Worm (Caenorhabditis elegans) whole organism, early embryonic: Measurements from ENCODE around the gene Y50D4A.4.

ENCODE experiments used
- B0310.2 ChIP-seq: sonication (generic microtip); optimal IDR thresholded peaks from 2 replicates; lab custom pipeline; 2016; ENCODE audit warnings: mild to moderate bottlenecking, missing genetic modification characterization, missing compliant biosample characterization
- aly-1 ChIP-seq: sonication (generic microtip); optimal IDR thresholded peaks from 2 replicates; lab custom pipeline; 2016; ENCODE audit warnings: missing genetic modification characterization, missing compliant biosample characterization
- ama-1 ChIP-seq: fragments of 150-350 bp; optimal IDR thresholded peaks from 2 replicates; lab custom pipeline; 2014
- flt-1 ChIP-seq: fragments of 200-800 bp; sonication (Bioruptor generic); IDR thresholded peaks from 2 replicates; pipeline ENCODE4 v1.3.6; 2022; ENCODE audit warnings: missing genetic modification characterization, missing compliant biosample characterization
- hnd-1 ChIP-seq: sonication (generic microtip); optimal IDR thresholded peaks from 2 replicates; lab custom pipeline; 2016; ENCODE audit warnings: missing genetic modification characterization, missing compliant biosample characterization

- no peak for TF ChIP-seq hnd-1 (tag; lab: Kevin White, UChicago)
- no peak for TF ChIP-seq flt-1 (GFP tag; lab: Robert Waterston, UW)
- no peak for TF ChIP-seq B0310.2 (tag; lab: Kevin White, UChicago)
- no peak for TF ChIP-seq aly-1 (tag; lab: Kevin White, UChicago)
- TF ChIP-seq ama-1: no peak
Measured at ce11 chrV:1176277-1176839, 19.6 kb downstream of the Y50D4A.4 start, which contains the start of gene T21H3.1.
